Worm (Caenorhabditis elegans) whole organism, L1 larva: ENCODE results near the gene Y69A2AR.46.

ENCODE experiments used
- C16A3.4 ChIP-seq: fragments of 150-350 bp; optimal IDR thresholded peaks from 2 replicates; lab custom pipeline; 2014; ENCODE audit warnings: missing biosample characterization, missing genetic modification characterization
- F16B12.6 ChIP-seq: fragments of 150-350 bp; optimal IDR thresholded peaks from 2 replicates; lab custom pipeline; 2014; ENCODE audit warnings: missing biosample characterization, missing genetic modification characterization
- Y116A8C.19 ChIP-seq: sonication (generic microtip); optimal IDR thresholded peaks from 2 replicates; lab custom pipeline; 2016; ENCODE audit warnings: missing compliant biosample characterization, missing genetic modification characterization, borderline replicate concordance
- aha-1 ChIP-seq: fragments of 150-350 bp; optimal IDR thresholded peaks from 2 replicates; lab custom pipeline; 2014; ENCODE audit warnings: missing biosample characterization, missing genetic modification characterization
- aly-2 ChIP-seq: fragments of 150-350 bp; optimal IDR thresholded peaks from 2 replicates; lab custom pipeline; 2014; ENCODE audit warnings: missing biosample characterization, missing genetic modification characterization
- ama-1 ChIP-seq: fragments of 150-350 bp; optimal IDR thresholded peaks from 2 replicates; lab custom pipeline; 2014
- blmp-1 ChIP-seq: fragments of 150-350 bp; optimal IDR thresholded peaks from 2 replicates; lab custom pipeline; 2014; ENCODE audit warnings: missing biosample characterization, missing genetic modification characterization
- ceh-63 ChIP-seq: fragments of 200-800 bp; sonication (Bioruptor generic); optimal IDR thresholded peaks from 2 replicates; lab custom pipeline; 2018; ENCODE audit warnings: mild to moderate bottlenecking, missing genetic modification characterization, missing compliant biosample characterization
- ceh-8 ChIP-seq: fragments of 200-800 bp; sonication (Bioruptor generic); optimal IDR thresholded peaks from 2 replicates; lab custom pipeline; 2018; ENCODE audit warnings: mild to moderate bottlenecking, missing genetic modification characterization, moderate library complexity, missing compliant biosample characterization
- ceh-82 ChIP-seq, 3 experiments: fragments of 150-350 bp in 1 of 3; sonication (generic microtip) in 2 of 3; optimal IDR thresholded peaks; 2 replicates each; lab custom pipeline; 2014 to 2017; ENCODE audit warnings: missing biosample characterization in 3 of 3, missing genetic modification characterization in 3 of 3
- ceh-88 ChIP-seq: fragments of 200-800 bp; sonication (Bioruptor generic); IDR thresholded peaks from 2 replicates; pipeline ENCODE4 v1.3.6; 2022; ENCODE audit warnings: missing genetic modification characterization, missing compliant biosample characterization
- ceh-90 ChIP-seq: sonication (generic microtip); optimal IDR thresholded peaks from 2 replicates; lab custom pipeline; 2016; ENCODE audit warnings: missing genetic modification characterization, missing compliant biosample characterization
- dpl-1 ChIP-seq, 3 experiments: fragments of 150-350 bp in 2 of 3; sonication (generic microtip) in 1 of 3; optimal IDR thresholded peaks; 2 replicates each; lab custom pipeline; 2014 to 2017; ENCODE audit warnings: missing biosample characterization in 3 of 3, missing genetic modification characterization in 3 of 3, missing genetic modification reagents in 3 of 3
- efl-1 ChIP-seq, 4 experiments: fragments of 150-350 bp; optimal IDR thresholded peaks in 3 of 4; peaks in 1 of 4; 1 replicate in 1 of 4; 2 replicates in 3 of 4; lab custom pipeline; 2014; ENCODE audit warnings: missing biosample characterization in 2 of 4, missing genetic modification characterization in 2 of 4, missing genetic modification reagents in 2 of 4
- efl-3 ChIP-seq: fragments of 200-800 bp; sonication (Bioruptor generic); optimal IDR thresholded peaks from 2 replicates; lab custom pipeline; 2018; ENCODE audit warnings: mild to moderate bottlenecking, missing genetic modification characterization, missing compliant biosample characterization
- egl-13 ChIP-seq: sonication (generic microtip); optimal IDR thresholded peaks from 2 replicates; lab custom pipeline; 2016; ENCODE audit warnings: missing genotype, missing genetic modification reagents, missing genetic modification characterization, missing compliant biosample characterization
- egl-27 ChIP-seq, 2 experiments: fragments of 150-350 bp in 1 of 2; sonication (generic microtip); optimal IDR thresholded peaks; 3 replicates each; lab custom pipeline; 2017 to 2018; ENCODE audit warnings: missing biosample characterization in 2 of 2, missing genetic modification characterization in 2 of 2, missing genetic modification reagents in 2 of 2
- elt-3 ChIP-seq, 6 experiments: fragments of 150-350 bp in 1 of 6; sonication (generic microtip); optimal IDR thresholded peaks; 2 replicates each; lab custom pipeline; 2017 to 2018; ENCODE audit warnings: missing biosample characterization in 6 of 6, missing genetic modification characterization in 6 of 6, inconsistent platforms in 1 of 6
- ets-5 ChIP-seq: fragments of 200-800 bp; sonication (Bioruptor generic); IDR thresholded peaks from 2 replicates; pipeline ENCODE4 v1.3.6; 2022; ENCODE audit warnings: missing genetic modification characterization, missing compliant biosample characterization
- fkh-10 ChIP-seq: sonication (generic microtip); optimal IDR thresholded peaks from 2 replicates; lab custom pipeline; 2017; ENCODE audit warnings: missing biosample characterization, missing genetic modification reagents, missing genetic modification characterization
- fkh-8 ChIP-seq: sonication (generic microtip); optimal IDR thresholded peaks from 2 replicates; lab custom pipeline; 2016; ENCODE audit warnings: mild to moderate bottlenecking, missing genetic modification characterization, missing compliant biosample characterization
- hlh-17 ChIP-seq: fragments of 200-800 bp; sonication (Bioruptor generic); optimal IDR thresholded peaks from 2 replicates; lab custom pipeline; 2018; ENCODE audit warnings: missing genetic modification characterization, mild to moderate bottlenecking, missing compliant biosample characterization, moderate library complexity, borderline replicate concordance
- hpl-2 ChIP-seq: fragments of 150-350 bp; optimal IDR thresholded peaks from 2 replicates; lab custom pipeline; 2014; ENCODE audit warnings: missing biosample characterization, missing genetic modification reagents, missing genetic modification characterization
- irx-1 ChIP-seq: sonication (generic microtip); optimal IDR thresholded peaks from 2 replicates; lab custom pipeline; 2016; ENCODE audit warnings: missing genetic modification characterization, missing compliant biosample characterization
- isw-1 ChIP-seq: fragments of 200-800 bp; sonication (Bioruptor generic); IDR thresholded peaks from 2 replicates; pipeline ENCODE4 v1.3.6; 2022; ENCODE audit warnings: missing genetic modification characterization, missing compliant biosample characterization
- jun-1 ChIP-seq: fragments of 150-350 bp; optimal IDR thresholded peaks from 2 replicates; lab custom pipeline; 2014; ENCODE audit warnings: missing biosample characterization, missing genetic modification reagents, missing genetic modification characterization
- lin-13 ChIP-seq: fragments of 150-350 bp; optimal IDR thresholded peaks from 2 replicates; lab custom pipeline; 2014; ENCODE audit warnings: missing biosample characterization, missing genetic modification reagents, missing genetic modification characterization
- lin-15B ChIP-seq: fragments of 150-350 bp; sonication (generic microtip); optimal IDR thresholded peaks from 3 replicates; lab custom pipeline; 2014; ENCODE audit warnings: missing biosample characterization, missing genetic modification characterization
- lin-35 ChIP-seq, 2 experiments: fragments of 150-350 bp; optimal IDR thresholded peaks; 2 replicates each; lab custom pipeline; 2014; ENCODE audit warnings: missing biosample characterization in 2 of 2, missing genetic modification characterization in 2 of 2, missing genetic modification reagents in 2 of 2
- lin-39 ChIP-seq: fragments of 150-350 bp; optimal IDR thresholded peaks from 2 replicates; lab custom pipeline; 2014; ENCODE audit warnings: missing biosample characterization, missing genetic modification reagents, missing genetic modification characterization
- mab-9 ChIP-seq: fragments of 200-800 bp; sonication (Bioruptor generic); IDR thresholded peaks from 2 replicates; pipeline ENCODE4 v1.3.6; 2022; ENCODE audit warnings: missing genetic modification reagents, missing genetic modification characterization, missing compliant biosample characterization
- mep-1 ChIP-seq: fragments of 150-350 bp; optimal IDR thresholded peaks from 2 replicates; lab custom pipeline; 2014; ENCODE audit warnings: missing biosample characterization, missing genetic modification characterization
- nhr-11 ChIP-seq: fragments of 150-350 bp; optimal IDR thresholded peaks from 2 replicates; lab custom pipeline; 2014; ENCODE audit warnings: missing biosample characterization, missing genetic modification characterization
- nhr-12 ChIP-seq: sonication (generic microtip); optimal IDR thresholded peaks from 2 replicates; lab custom pipeline; 2017; ENCODE audit warnings: missing biosample characterization, missing genetic modification characterization
- nhr-19 ChIP-seq: fragments of 200-800 bp; sonication (Bioruptor generic); conservative IDR thresholded peaks from 2 replicates; pipeline ENCODE4 v1.3.6; 2022; ENCODE audit warnings: missing genetic modification characterization, missing compliant biosample characterization
- nhr-20 ChIP-seq: sonication (generic microtip); optimal IDR thresholded peaks from 2 replicates; lab custom pipeline; 2016; ENCODE audit warnings: mild to moderate bottlenecking, missing genetic modification characterization, missing compliant biosample characterization
- nhr-237 ChIP-seq: fragments of 150-350 bp; optimal IDR thresholded peaks from 2 replicates; lab custom pipeline; 2014; ENCODE audit warnings: missing biosample characterization, missing genetic modification characterization
- nhr-47 ChIP-seq: sonication (generic microtip); optimal IDR thresholded peaks from 2 replicates; lab custom pipeline; 2016; ENCODE audit warnings: mild to moderate bottlenecking, missing genetic modification characterization, moderate library complexity, missing compliant biosample characterization
- nhr-71 ChIP-seq: sonication (generic microtip); optimal IDR thresholded peaks from 2 replicates; lab custom pipeline; 2016; ENCODE audit warnings: mild to moderate bottlenecking, missing genetic modification characterization, moderate library complexity, missing compliant biosample characterization
- nhr-76 ChIP-seq: sonication (generic microtip); optimal IDR thresholded peaks from 2 replicates; lab custom pipeline; 2017; ENCODE audit warnings: missing biosample characterization, missing genetic modification characterization
- nhr-90 ChIP-seq: sonication (generic microtip); optimal IDR thresholded peaks from 2 replicates; lab custom pipeline; 2016; ENCODE audit warnings: mild to moderate bottlenecking, missing genetic modification characterization, missing compliant biosample characterization; ENCODE audit not compliant: poor library complexity
- pag-3 ChIP-seq: sonication (generic microtip); optimal IDR thresholded peaks from 2 replicates; lab custom pipeline; 2017; ENCODE audit warnings: missing genetic modification characterization, mild to moderate bottlenecking, missing compliant biosample characterization, antibody characterized with exemption, borderline replicate concordance; ENCODE audit not compliant: insufficient read depth
- pax-3 ChIP-seq: fragments of 200-800 bp; sonication (Bioruptor generic); optimal IDR thresholded peaks from 2 replicates; lab custom pipeline; 2018; ENCODE audit warnings: mild to moderate bottlenecking, missing genetic modification characterization, moderate library complexity, missing compliant biosample characterization
- pqm-1 ChIP-seq: sonication (generic microtip); optimal IDR thresholded peaks from 3 replicates; lab custom pipeline; 2017; ENCODE audit warnings: missing biosample characterization, missing genetic modification characterization
- swsn-7 ChIP-seq: sonication (generic microtip); optimal IDR thresholded peaks from 2 replicates; lab custom pipeline; 2016; ENCODE audit warnings: missing genetic modification characterization, missing compliant biosample characterization
- tbx-2 ChIP-seq: sonication (generic microtip); optimal IDR thresholded peaks from 2 replicates; lab custom pipeline; 2016; ENCODE audit warnings: missing genetic modification characterization, missing compliant biosample characterization
- unc-98 ChIP-seq: fragments of 200-800 bp; sonication (Bioruptor generic); IDR thresholded peaks from 2 replicates; pipeline ENCODE4 v1.3.6; 2022; ENCODE audit warnings: missing genetic modification characterization, missing compliant biosample characterization
- vab-15 ChIP-seq: sonication (generic microtip); optimal IDR thresholded peaks from 2 replicates; lab custom pipeline; 2017; ENCODE audit warnings: missing genotype, mild to moderate bottlenecking, missing genetic modification characterization, missing compliant biosample characterization
- xbp-1 ChIP-seq: sonication (generic microtip); optimal IDR thresholded peaks from 2 replicates; lab custom pipeline; 2016; ENCODE audit warnings: missing genetic modification characterization, missing compliant biosample characterization
- zag-1 ChIP-seq: fragments of 150-350 bp; optimal IDR thresholded peaks from 2 replicates; lab custom pipeline; 2014; ENCODE audit warnings: missing biosample characterization, missing genetic modification characterization
- ztf-11 ChIP-seq, 2 experiments: sonication (generic microtip); optimal IDR thresholded peaks; 2 replicates each; lab custom pipeline; 2016 to 2017; ENCODE audit warnings: missing genetic modification characterization in 2 of 2, missing biosample characterization in 1 of 2, missing compliant biosample characterization in 1 of 2
- ztf-4 ChIP-seq: fragments of 150-350 bp; optimal IDR thresholded peaks from 2 replicates; lab custom pipeline; 2014; ENCODE audit warnings: missing biosample characterization, missing genetic modification characterization

Gene Y69A2AR.46

ce11 chrIV:2599634-2600033 is 38.2 kb downstream of the Y69A2AR.46 start (continued):
- TF ChIP-seq lin-39 (tag; lab: Kevin White, UChicago) (peak; percentile 38), fkh-8 (tag; lab: Kevin White, UChicago) (peak; percentile 85), elt-3 (tag; optimal IDR thresholded peaks at IDR 0.05; lab: Kevin White, UChicago) (peak in 2 of 6 experiments; percentile 13 to 24), efl-1 (optimal IDR thresholded peaks at IDR 0.05; lab: Kevin White, UChicago) (peak; percentile 85 to 90), efl-1 (GFP tag; optimal IDR thresholded peaks at IDR 0.05 in 1 of 2; lab: Kevin White, UChicago) (peak; percentile 74 to 97), ztf-4 (tag; lab: Kevin White, UChicago) (peak; percentile 75), pag-3 (no peak), nhr-76 (tag; lab: Kevin White, UChicago) (no peak), lin-35 (GFP tag; optimal IDR thresholded peaks at IDR 0.05; lab: Kevin White, UChicago) (peak; percentile 77 to 87), mab-9 (GFP tag; lab: Robert Waterston, UW) (no peak), lin-13 (GFP tag; lab: Kevin White, UChicago) (peak; percentile 89), mep-1 (tag; lab: Kevin White, UChicago) (peak; percentile 94), isw-1 (peak; percentile 68), nhr-47 (tag; lab: Kevin White, UChicago) (peak; percentile 88), swsn-7 (tag; lab: Kevin White, UChicago) (peak; percentile 87), vab-15 (no peak), nhr-20 (tag; lab: Kevin White, UChicago) (peak; percentile 86), Y116A8C.19 (tag; lab: Kevin White, UChicago) (no peak), ztf-11 (tag; optimal IDR thresholded peaks at IDR 0.05; lab: Kevin White, UChicago) (no peak), ceh-8 (GFP tag; lab: Kevin White, UChicago) (no peak), jun-1 (tag; lab: Kevin White, UChicago) (peak; percentile 69), blmp-1 (tag; lab: Kevin White, UChicago) (peak; percentile 55), F16B12.6 (tag; lab: Kevin White, UChicago) (peak; percentile 39), ama-1 (peak; percentile 83), aha-1 (peak; percentile 33), egl-13 (peak; percentile 59), egl-27 (tag; optimal IDR thresholded peaks at IDR 0.05; lab: Kevin White, UChicago) (no peak), zag-1 (tag; lab: Kevin White, UChicago) (peak; percentile 9), nhr-12 (tag; lab: Kevin White, UChicago) (no peak), unc-98 (GFP tag; lab: Robert Waterston, UW) (no peak), pqm-1 (tag; lab: Kevin White, UChicago) (no peak), nhr-11 (tag; lab: Kevin White, UChicago) (peak; percentile 91), nhr-90 (tag; lab: Kevin White, UChicago) (peak; percentile 76), lin-15B (peak; percentile 10), nhr-19 (GFP tag; lab: Robert Waterston, UW) (peak; percentile 90), ceh-63 (GFP tag; lab: Kevin White, UChicago) (no peak), fkh-10 (GFP tag; lab: Kevin White, UChicago) (peak; percentile 17), xbp-1 (tag; lab: Kevin White, UChicago) (peak; percentile 74), hlh-17 (no peak), irx-1 (tag; lab: Kevin White, UChicago) (peak; percentile 73), pax-3 (tag; lab: Kevin White, UChicago) (peak; percentile 53), aly-2 (no peak), ets-5 (GFP tag; lab: Robert Waterston, UW) (no peak), hpl-2 (GFP tag; lab: Kevin White, UChicago) (peak; percentile 36), nhr-71 (peak; percentile 96), C16A3.4 (peak; percentile 56), ceh-88 (GFP tag; lab: Robert Waterston, UW) (no peak), dpl-1 (GFP tag; optimal IDR thresholded peaks at IDR 0.05; lab: Kevin White, UChicago) (peak; percentile 74 to 78 (median 74)), tbx-2 (tag; lab: Kevin White, UChicago) (peak; percentile 86), ceh-82 (tag; optimal IDR thresholded peaks at IDR 0.05; lab: Kevin White, UChicago) (peak; percentile 51 to 80 (median 68)), ceh-90 (tag; lab: Kevin White, UChicago) (no peak), efl-3 (no peak), nhr-237 (tag; lab: Kevin White, UChicago) (peak; percentile 4)
